Worm (Caenorhabditis elegans): Measurements from ENCODE around the gene srw-79.

- peak; percentile 67 for TF ChIP-seq cog-1 (tag; optimal IDR thresholded peaks at IDR 0.05)
- no peak for TF ChIP-seq tab-1 (GFP tag; IDR thresholded peaks at IDR 0.05)
- TF ChIP-seq ref-1 (GFP tag; conservative IDR thresholded peaks at IDR 0.05) = 0 out of 2 replicates have a peak, but pooled peaks have one; percentile 11
- TF ChIP-seq flt-1 (GFP tag; IDR thresholded peaks at IDR 0.05) = peak; percentile 79
Measured at ce11 chrII:2973940-2974402, 27.4 kb downstream of the srw-79 start.
